Fruit fly (Drosophila melanogaster) whole organism, prepupa: ENCODE results near the gene acs.

ENCODE experiments used
- CG10631 ChIP-seq: fragments of 200-800 bp; sonication (Bioruptor generic); optimal IDR thresholded peaks from 2 replicates; lab custom pipeline; 2016; ENCODE audit warnings: missing biosample characterization, missing genetic modification characterization
- CG11294 ChIP-seq: fragments of 200-800 bp; sonication (Bioruptor generic); IDR thresholded peaks from 2 replicates; pipeline ENCODE4 v1.3.6; 2022; ENCODE audit warnings: missing biosample characterization, missing genetic modification characterization
- CG15336 ChIP-seq: fragments of 200-800 bp; sonication (Bioruptor generic); IDR thresholded peaks from 2 replicates; pipeline ENCODE4 v1.3.6; 2022; ENCODE audit warnings: missing biosample characterization, missing genetic modification characterization
- CG1621 ChIP-seq: fragments of 200-800 bp; sonication (Bioruptor generic); optimal IDR thresholded peaks from 3 replicates; lab custom pipeline; 2018; ENCODE audit warnings: missing biosample characterization, mild to moderate bottlenecking, missing genetic modification characterization
- CG31627 ChIP-seq: fragments of 200-800 bp; sonication (Bioruptor generic); optimal IDR thresholded peaks from 3 replicates; lab custom pipeline; 2016; ENCODE audit warnings: missing biosample characterization, missing genetic modification characterization
- CG32006 ChIP-seq: fragments of 200-800 bp; sonication (Bioruptor generic); optimal IDR thresholded peaks from 3 replicates; lab custom pipeline; 2017; ENCODE audit warnings: missing biosample characterization, mild to moderate bottlenecking, missing genetic modification characterization
- CG34406 ChIP-seq: fragments of 200-800 bp; sonication (Bioruptor generic); optimal IDR thresholded peaks from 3 replicates; lab custom pipeline; 2016; ENCODE audit warnings: missing biosample characterization, missing genetic modification characterization
- CG3919 ChIP-seq: fragments of 200-800 bp; sonication (Bioruptor generic); optimal IDR thresholded peaks from 3 replicates; lab custom pipeline; 2016; ENCODE audit warnings: missing biosample characterization, missing genetic modification characterization
- CG6276 ChIP-seq: fragments of 200-800 bp; sonication (Bioruptor generic); optimal IDR thresholded peaks from 2 replicates; lab custom pipeline; 2017; ENCODE audit warnings: missing biosample characterization, mild to moderate bottlenecking, missing genetic modification characterization
- CG6792 ChIP-seq: fragments of 200-800 bp; sonication (Bioruptor generic); optimal IDR thresholded peaks from 3 replicates; lab custom pipeline; 2016; ENCODE audit warnings: missing biosample characterization, missing genetic modification characterization
- CG6854 ChIP-seq: fragments of 200-800 bp; sonication (Bioruptor generic); optimal IDR thresholded peaks from 2 replicates; lab custom pipeline; 2017; ENCODE audit warnings: missing biosample characterization, mild to moderate bottlenecking, missing genetic modification characterization
- CG8319 ChIP-seq: fragments of 200-800 bp; sonication (Bioruptor generic); optimal IDR thresholded peaks from 3 replicates; lab custom pipeline; 2016; ENCODE audit warnings: missing biosample characterization, missing genetic modification characterization
- Eip78C ChIP-seq: fragments of 200-800 bp; sonication (Bioruptor generic); peaks from one replicate; lab custom pipeline; 2016; ENCODE audit warnings: missing biosample characterization, missing genetic modification characterization
- Eip93F ChIP-seq: fragments of 200-800 bp; sonication (Bioruptor generic); optimal IDR thresholded peaks from 2 replicates; lab custom pipeline; 2016; ENCODE audit warnings: missing biosample characterization, mild to moderate bottlenecking, missing genetic modification characterization
- Gug ChIP-seq: fragments of 200-800 bp; sonication (Bioruptor generic); IDR thresholded peaks from 2 replicates; pipeline ENCODE4 v1.3.6; 2022; ENCODE audit warnings: missing biosample characterization, missing genetic modification characterization
- Hr38 ChIP-seq: sonication (Bioruptor generic); optimal IDR thresholded peaks from 2 replicates; lab custom pipeline; 2016; ENCODE audit warnings: missing biosample characterization, missing genetic modification characterization
- Hr39 ChIP-seq: fragments of 200-800 bp; sonication (Bioruptor generic); optimal IDR thresholded peaks from 2 replicates; lab custom pipeline; 2016; ENCODE audit warnings: missing biosample characterization, missing genetic modification characterization
- Hr4 ChIP-seq: fragments of 200-800 bp; sonication (Bioruptor generic); optimal IDR thresholded peaks from 3 replicates; lab custom pipeline; 2016; ENCODE audit warnings: missing biosample characterization, missing genetic modification characterization
- Lpt ChIP-seq: fragments of 200-800 bp; sonication (Bioruptor generic); optimal IDR thresholded peaks from 3 replicates; lab custom pipeline; 2016; ENCODE audit warnings: missing biosample characterization, missing genetic modification characterization
- Met ChIP-seq: fragments of 200-800 bp; sonication (Bioruptor generic); optimal IDR thresholded peaks from 3 replicates; lab custom pipeline; 2016; ENCODE audit warnings: missing biosample characterization, missing genetic modification characterization
- Smox ChIP-seq: fragments of 200-800 bp; sonication (Bioruptor generic); optimal IDR thresholded peaks from 3 replicates; lab custom pipeline; 2016; ENCODE audit warnings: missing biosample characterization, missing genetic modification characterization
- Sox102F ChIP-seq: fragments of 200-800 bp; sonication (Bioruptor generic); optimal IDR thresholded peaks from 2 replicates; lab custom pipeline; 2016; ENCODE audit warnings: missing biosample characterization, mild to moderate bottlenecking, missing genetic modification characterization
- achi ChIP-seq: fragments of 200-800 bp; sonication (Bioruptor generic); optimal IDR thresholded peaks from 3 replicates; lab custom pipeline; 2016; ENCODE audit warnings: missing biosample characterization, missing genetic modification characterization
- cyc ChIP-seq: fragments of 200-800 bp; sonication (Bioruptor generic); optimal IDR thresholded peaks from 3 replicates; lab custom pipeline; 2016; ENCODE audit warnings: missing biosample characterization, missing genetic modification characterization
- dac ChIP-seq: fragments of 200-800 bp; sonication (Bioruptor generic); optimal IDR thresholded peaks from 2 replicates; lab custom pipeline; 2017; ENCODE audit warnings: missing biosample characterization, mild to moderate bottlenecking, missing genetic modification characterization
- eg ChIP-seq: fragments of 200-800 bp; sonication (Bioruptor generic); IDR thresholded peaks from 3 replicates; pipeline ENCODE4 v1.3.6; 2022; ENCODE audit warnings: missing biosample characterization, missing genetic modification characterization
- fd59A ChIP-seq: fragments of 200-800 bp; sonication (Bioruptor generic); optimal IDR thresholded peaks from 2 replicates; lab custom pipeline; 2017; ENCODE audit warnings: missing biosample characterization, mild to moderate bottlenecking, missing genetic modification characterization, missing genetic modification reagents
- fd85E ChIP-seq: fragments of 200-800 bp; sonication (Bioruptor generic); optimal IDR thresholded peaks from 3 replicates; lab custom pipeline; 2016; ENCODE audit warnings: missing biosample characterization, missing genetic modification characterization
- fkh ChIP-seq: fragments of 200-800 bp; sonication (Bioruptor generic); optimal IDR thresholded peaks from 3 replicates; lab custom pipeline; 2017; ENCODE audit warnings: missing biosample characterization, mild to moderate bottlenecking, missing genetic modification characterization, moderate library complexity
- pdm3 ChIP-seq: fragments of 200-800 bp; sonication (Bioruptor generic); optimal IDR thresholded peaks from 3 replicates; lab custom pipeline; 2016; ENCODE audit warnings: missing biosample characterization, missing genetic modification characterization
- spab ChIP-seq: fragments of 200-800 bp; sonication (Bioruptor generic); optimal IDR thresholded peaks from 2 replicates; lab custom pipeline; 2017; ENCODE audit warnings: missing biosample characterization, mild to moderate bottlenecking, missing genetic modification characterization, missing genetic modification reagents
- ss ChIP-seq, 2 experiments: fragments of 200-800 bp; sonication (Bioruptor generic); optimal IDR thresholded peaks; 2 replicates in 1 of 2; 3 replicates in 1 of 2; lab custom pipeline; 2017 to 2018; ENCODE audit warnings: mild to moderate bottlenecking in 2 of 2, missing biosample characterization in 2 of 2, missing genetic modification characterization in 2 of 2, moderate library complexity in 1 of 2
- svp ChIP-seq: fragments of 200-800 bp; sonication (Bioruptor generic); peaks from one replicate; lab custom pipeline; 2016; ENCODE audit warnings: missing biosample characterization, missing genetic modification characterization
- topi ChIP-seq: fragments of 200-800 bp; sonication (Bioruptor generic); optimal IDR thresholded peaks from 3 replicates; lab custom pipeline; 2016; ENCODE audit warnings: missing biosample characterization, missing genetic modification characterization
- vri ChIP-seq: fragments of 200-800 bp; sonication (Bioruptor generic); optimal IDR thresholded peaks from 3 replicates; lab custom pipeline; 2016; ENCODE audit warnings: missing biosample characterization, mild to moderate bottlenecking, missing genetic modification characterization

The acs gene

DNA sequence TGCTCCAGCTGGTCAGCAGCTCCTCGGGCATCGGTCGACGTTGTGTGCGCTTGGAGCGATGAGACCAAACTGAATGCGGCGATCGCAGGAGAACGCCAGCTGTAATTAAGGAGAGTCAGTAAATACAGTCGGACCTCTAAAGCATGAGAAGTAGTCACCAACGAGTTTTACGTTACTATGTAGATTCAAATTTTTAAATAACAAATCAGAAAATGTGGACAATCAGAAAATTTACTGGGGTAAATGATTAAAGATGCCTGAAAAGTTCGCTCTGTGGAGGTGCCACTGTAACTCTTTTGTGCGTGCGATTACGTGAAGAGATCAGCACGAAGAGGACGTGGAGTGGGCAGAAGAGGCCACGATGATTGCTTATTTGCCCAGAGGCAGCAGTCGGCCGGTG lies 8.5 kb upstream of the acs start, which contains the start of gene SCOT (continued):
- peak in 1 of 2 experiments; percentile 82 for TF ChIP-seq ss (GFP tag; optimal IDR thresholded peaks at IDR 0.05; lab: Kevin White, UChicago)
- TF ChIP-seq Lpt (GFP tag; lab: Kevin White, UChicago): peak; percentile 96
- peak; percentile 87 for TF ChIP-seq topi (GFP tag; lab: Kevin White, UChicago)
- peak; percentile 93 for TF ChIP-seq svp
- peak; percentile 97 for TF ChIP-seq pdm3
- TF ChIP-seq Sox102F (GFP tag; lab: Kevin White, UChicago): peak; percentile 92
- TF ChIP-seq Met (GFP tag; lab: Kevin White, UChicago): peak; percentile 90
- peak; percentile 97 for TF ChIP-seq CG32006 (GFP tag; lab: Kevin White, UChicago)
- TF ChIP-seq CG11294 (GFP tag; lab: Robert Waterston, UW): peak; percentile 96
- peak; percentile 88 for TF ChIP-seq spab (GFP tag; lab: Kevin White, UChicago)
- TF ChIP-seq CG6276: peak; percentile 94
- peak; percentile 87 for TF ChIP-seq vri (GFP tag; lab: Kevin White, UChicago)
- peak; percentile 92 for TF ChIP-seq cyc (GFP tag; lab: Kevin White, UChicago)
- TF ChIP-seq Gug: peak; percentile 97
- TF ChIP-seq CG3919 (GFP tag; lab: Kevin White, UChicago): peak; percentile 97
- peak; percentile 98 for TF ChIP-seq eg (GFP tag; lab: Robert Waterston, UW)
- peak; percentile 99 for TF ChIP-seq Hr4 (GFP tag; lab: Kevin White, UChicago)
- peak; percentile 91 for TF ChIP-seq CG34406
- peak; percentile 95 for TF ChIP-seq Hr39 (GFP tag; lab: Kevin White, UChicago)
- TF ChIP-seq CG15336: peak; percentile 99
- peak; percentile 95 for TF ChIP-seq achi (GFP tag; lab: Kevin White, UChicago)
- TF ChIP-seq CG10631 (GFP tag; lab: Kevin White, UChicago): peak; percentile 95
- TF ChIP-seq Eip78C: no peak
- TF ChIP-seq CG1621 (tag; lab: Kevin White, UChicago): peak; percentile 93
- TF ChIP-seq CG6854 (GFP tag; lab: Kevin White, UChicago): no peak
- TF ChIP-seq fd59A (GFP tag; lab: Kevin White, UChicago): peak; percentile 91
- peak; percentile 94 for TF ChIP-seq CG31627 (GFP tag; lab: Kevin White, UChicago)
- TF ChIP-seq CG6792 (GFP tag; lab: Kevin White, UChicago): peak; percentile 94
- peak; percentile 71 for TF ChIP-seq fd85E
- peak; percentile 92 for TF ChIP-seq Hr38 (GFP tag; lab: Kevin White, UChicago)
- peak; percentile 89 for TF ChIP-seq Smox

DNA sequence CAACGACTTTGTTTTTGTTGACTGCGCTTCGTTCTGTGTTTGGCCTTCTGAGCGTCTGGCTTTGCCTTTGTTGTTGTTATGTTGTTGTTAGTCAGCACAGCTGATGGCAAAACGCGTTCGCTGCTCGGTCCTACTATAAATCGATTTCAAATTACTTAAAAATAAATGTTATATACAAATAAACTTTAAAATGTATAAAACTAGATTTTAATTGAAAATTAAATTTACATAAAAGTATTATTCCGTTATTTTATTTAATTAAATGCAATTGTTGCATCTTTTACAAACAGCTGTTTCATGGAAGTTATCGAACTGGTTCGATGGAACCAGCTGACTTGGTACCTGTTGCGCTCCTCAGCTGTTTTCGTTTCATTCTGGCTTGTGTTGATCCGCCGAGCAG lies 7.3 kb upstream of the acs start, which contains the start of gene mv:
mv (minus strand) TSS at position 80 of the 400 bp plus-strand sequence.
- TF ChIP-seq Eip78C: peak; percentile 34
- TF ChIP-seq achi (GFP tag; lab: Kevin White, UChicago): no peak
- TF ChIP-seq CG6854 (GFP tag; lab: Kevin White, UChicago): no peak
- peak; percentile 8 for TF ChIP-seq fkh (GFP tag; lab: Kevin White, UChicago)
- peak; percentile 36 for TF ChIP-seq Eip93F (GFP tag; lab: Kevin White, UChicago)
- no peak for TF ChIP-seq dac
- TF ChIP-seq, all 60 proteins: peak for 3

DNA sequence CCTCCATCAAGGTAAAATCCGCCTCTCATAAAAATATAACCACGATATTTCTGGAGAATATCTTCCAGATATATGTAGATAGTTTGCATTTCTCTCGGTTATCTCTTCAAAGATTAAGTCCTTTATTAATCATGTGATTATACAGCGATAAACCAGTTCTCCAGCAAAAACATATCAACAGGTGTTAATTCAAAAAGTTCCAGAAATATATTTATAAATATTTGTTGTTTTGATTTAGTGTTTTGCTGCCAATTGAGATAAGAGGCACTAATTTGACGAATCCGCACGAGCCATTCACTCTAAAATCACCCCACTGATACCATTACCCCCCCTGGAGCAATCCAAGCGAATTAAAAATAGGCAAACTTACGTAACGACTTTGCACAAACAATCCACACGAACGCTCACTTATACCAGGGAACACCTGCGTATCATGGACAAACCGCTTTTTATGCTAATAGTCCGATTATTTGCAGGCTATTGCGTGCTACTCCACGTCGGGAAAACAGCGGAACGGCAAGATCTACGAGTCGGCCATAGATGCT lies 6.8 kb upstream of the acs start:
- TF ChIP-seq vri (GFP tag; lab: Kevin White, UChicago) (peak; percentile 49), CG8319 (GFP tag; lab: Kevin White, UChicago) (no peak)
